Worm (Caenorhabditis elegans): ENCODE data around the gene M01F1.9.

DNA sequence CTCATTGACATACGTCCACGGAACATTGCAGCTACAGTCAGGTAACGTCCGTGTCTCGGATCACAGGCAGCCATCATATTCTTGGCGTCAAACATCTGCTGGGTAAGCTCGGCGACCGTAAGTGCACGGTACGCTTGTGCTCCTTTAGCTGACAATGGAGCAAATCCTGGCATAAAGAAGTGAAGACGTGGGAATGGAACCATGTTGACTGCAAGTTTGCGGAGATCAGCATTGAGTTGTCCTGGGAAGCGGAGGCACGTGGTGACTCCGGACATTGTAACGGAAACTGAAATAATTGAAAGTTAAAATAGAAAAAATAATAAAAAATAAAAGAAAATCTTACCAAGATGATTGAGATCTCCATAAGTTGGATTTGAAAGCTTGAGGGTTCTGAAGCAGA, 40.6 kb upstream of the M01F1.9 start:
- no peak for TF ChIP-seq nhr-12 (tag; optimal IDR thresholded peaks at IDR 0.05)
- no peak for TF ChIP-seq elt-1 (tag; optimal IDR thresholded peaks at IDR 0.05; ENCODE audit: borderline replicate concordance, insufficient read depth)
- no peak for TF ChIP-seq lin-13 (tag; optimal IDR thresholded peaks at IDR 0.05)
- no peak for TF ChIP-seq snpc-4 (tag; optimal IDR thresholded peaks at IDR 0.05)

All from whole organism, mixed stage, embryonic.